Worm (Caenorhabditis elegans): ENCODE results near the gene F01G10.9.

F01G10.9 gene

ce11 chrIV:10269137-10269933 lies 9.9 kb upstream of the F01G10.9 start, which contains the start of the genes nspd-7 and Y43C5A.2:
Gene nspd-7 (minus strand): TSS chrIV:10269187.
Gene Y43C5A.2 (plus strand): TSS chrIV:10269883.
- TF ChIP-seq unc-62 (GFP tag; optimal IDR thresholded peaks at IDR 0.05) = no peak

ce11 chrIV:10261061-10261460 lies 1.6 kb upstream of the F01G10.9 start:
- no peak for TF ChIP-seq unc-62 (GFP tag; optimal IDR thresholded peaks at IDR 0.05)

ce11 chrIV:10252886-10253639 lies 6.4 kb downstream of the F01G10.9 start:
- no peak for TF ChIP-seq unc-62 (GFP tag; optimal IDR thresholded peaks at IDR 0.05)

ce11 chrIV:10252350-10252792 lies 7.1 kb downstream of the F01G10.9 start:
- TF ChIP-seq unc-62 (GFP tag; optimal IDR thresholded peaks at IDR 0.05) = no peak

- no peak for TF ChIP-seq unc-62 (GFP tag; optimal IDR thresholded peaks at IDR 0.05)
Observed at ce11 chrIV:10251764-10252163, 7.7 kb downstream of the F01G10.9 start.

ce11 chrIV:10251261-10251660 lies 8.2 kb downstream of the F01G10.9 start:
- TF ChIP-seq unc-62 (GFP tag; optimal IDR thresholded peaks at IDR 0.05) = no peak

- no peak for TF ChIP-seq unc-62 (GFP tag; optimal IDR thresholded peaks at IDR 0.05)
Observed at ce11 chrIV:10250577-10251075, 8.8 kb downstream of the F01G10.9 start, which contains the start of gene daf-14. Gene daf-14 (plus strand): TSS chrIV:10250627.

- TF ChIP-seq unc-62 (GFP tag; optimal IDR thresholded peaks at IDR 0.05) = no peak
Observed at ce11 chrIV:10245666-10246210, 13.7 kb downstream of the F01G10.9 start, which contains the start of gene F01G10.10. Gene F01G10.10 (plus strand): TSS chrIV:10246160.

ce11 chrIV:10243276-10243675 lies 16.2 kb downstream of the F01G10.9 start, which contains the start of gene tkt-1:
Gene tkt-1 (plus strand): TSS chrIV:10243612.
- TF ChIP-seq unc-62 (GFP tag; optimal IDR thresholded peaks at IDR 0.05) = no peak

ce11 chrIV:10242458-10243123 lies 16.9 kb downstream of the F01G10.9 start:
- TF ChIP-seq unc-62 (GFP tag; optimal IDR thresholded peaks at IDR 0.05) = no peak

- no peak for TF ChIP-seq unc-62 (GFP tag; optimal IDR thresholded peaks at IDR 0.05)
Observed at ce11 chrIV:10241659-10242058, 17.8 kb downstream of the F01G10.9 start, which contains the start of gene lipl-7. Gene lipl-7 (minus strand): TSS chrIV:10241823.

- TF ChIP-seq unc-62 (GFP tag; optimal IDR thresholded peaks at IDR 0.05) = no peak
Observed at ce11 chrIV:10239045-10239444, 20.4 kb downstream of the F01G10.9 start, which contains the start of gene ech-8. Gene ech-8 (minus strand): TSS chrIV:10239176.

- TF ChIP-seq unc-62 (GFP tag; optimal IDR thresholded peaks at IDR 0.05) = no peak
Observed at ce11 chrIV:10236106-10236505, 23.4 kb downstream of the F01G10.9 start.

ce11 chrIV:10235279-10235829 lies 24.1 kb downstream of the F01G10.9 start, which contains the start of gene ech-9:
Gene ech-9 (minus strand): TSS chrIV:10235329.
- no peak for TF ChIP-seq unc-62 (GFP tag; optimal IDR thresholded peaks at IDR 0.05)

ce11 chrIV:10232456-10232855 lies 27.0 kb downstream of the F01G10.9 start, which contains the start of gene F01G10.4:
Gene F01G10.4 (minus strand): TSS chrIV:10232556.
- TF ChIP-seq unc-62 (GFP tag; optimal IDR thresholded peaks at IDR 0.05) = no peak

Measured in whole organism, dauer.